Fruit fly (Drosophila melanogaster) S2 (cell line): ENCODE data around the gene Cox10.

Experiments used
- CG8478 ChIP-seq: fragments of >200 bp; optimal IDR thresholded peaks from 2 replicates; lab custom pipeline; 2018
- CTCF ChIP-seq, 2 experiments: fragments of >200 bp; optimal IDR thresholded peaks; 2 replicates each; lab custom pipeline; 2018

DNA sequence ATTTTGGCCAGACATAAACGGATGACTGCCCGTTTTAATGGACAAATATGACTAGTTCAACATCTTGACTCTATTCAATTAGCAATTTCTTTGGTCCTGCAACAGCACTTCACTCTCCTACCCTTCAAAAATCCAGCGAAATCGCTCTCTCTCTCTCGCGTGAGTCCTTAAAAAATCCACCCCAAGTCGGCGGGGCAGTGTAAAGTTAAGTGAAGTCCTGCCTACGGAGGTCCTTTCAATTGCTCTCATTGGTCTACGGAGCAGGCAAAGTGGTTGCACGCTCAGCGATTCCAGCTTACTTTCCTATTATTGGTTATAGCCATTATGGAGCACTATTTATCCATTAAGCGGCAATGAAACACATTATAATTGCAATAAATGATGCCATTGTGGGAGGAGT lies 22.6 kb downstream of the Cox10 start, which contains the start of gene CG34367:
- TF ChIP-seq CG8478 (no peak), CTCF (optimal IDR thresholded peaks at IDR 0.05; lab: Kevin White, UChicago) (no peak)
